Worm (Caenorhabditis elegans) whole organism, young adult: ENCODE measurements around the gene T06D8.10.

Experiments
- B0019.2 ChIP-seq: fragments of 200-800 bp; sonication (Bioruptor generic); conservative IDR thresholded peaks from 2 replicates; pipeline ENCODE4 v1.3.6; 2022; ENCODE audit warnings: missing genetic modification reagents, missing genetic modification characterization, missing compliant biosample characterization
- B0336.3 ChIP-seq: fragments of 200-800 bp; sonication (Bioruptor generic); IDR thresholded peaks from 2 replicates; pipeline ENCODE4 v1.3.6; 2022; ENCODE audit warnings: missing genetic modification characterization, missing compliant biosample characterization
- C17E4.6 ChIP-seq: fragments of 200-800 bp; sonication (Bioruptor generic); IDR thresholded peaks from 2 replicates; pipeline ENCODE4 v1.3.6; 2022; ENCODE audit warnings: missing genetic modification reagents, missing genetic modification characterization, missing compliant biosample characterization
- F10E7.11 ChIP-seq: sonication (generic microtip); optimal IDR thresholded peaks from 2 replicates; lab custom pipeline; 2017; ENCODE audit warnings: mild to moderate bottlenecking, missing genetic modification characterization, moderate library complexity, missing compliant biosample characterization
- F39B2.1 ChIP-seq: fragments of 200-800 bp; sonication (Bioruptor generic); IDR thresholded peaks from 2 replicates; pipeline ENCODE4 v1.3.6; 2022; ENCODE audit warnings: missing genetic modification reagents, missing genetic modification characterization, missing compliant biosample characterization
- F49E8.2 ChIP-seq: sonication (generic microtip); optimal IDR thresholded peaks from 3 replicates; lab custom pipeline; 2017; ENCODE audit warnings: missing genetic modification characterization, mild to moderate bottlenecking, missing compliant biosample characterization, antibody characterized with exemption, moderate library complexity; ENCODE audit not compliant: insufficient read depth
- F52B5.7 ChIP-seq: sonication (generic microtip); optimal IDR thresholded peaks from 2 replicates; lab custom pipeline; 2016; ENCODE audit warnings: mild to moderate bottlenecking, missing genetic modification characterization, missing compliant biosample characterization
- K11D2.4 ChIP-seq: fragments of 200-800 bp; sonication (Bioruptor generic); IDR thresholded peaks from 2 replicates; pipeline ENCODE4 v1.3.6; 2022; ENCODE audit warnings: missing genetic modification reagents, missing genetic modification characterization, missing compliant biosample characterization
- Y53G8AR.9 ChIP-seq: fragments of 200-800 bp; sonication (Bioruptor generic); conservative IDR thresholded peaks from 2 replicates; pipeline ENCODE4 v1.3.6; 2022; ENCODE audit warnings: missing genetic modification reagents, missing genetic modification characterization, missing compliant biosample characterization
- Y56A3A.18 ChIP-seq: fragments of 200-800 bp; sonication (Bioruptor generic); IDR thresholded peaks from 2 replicates; pipeline ENCODE4 v1.3.6; 2022; ENCODE audit warnings: missing genetic modification reagents, missing genetic modification characterization, missing compliant biosample characterization
- ama-1 ChIP-seq, 3 experiments: fragments of 150-350 bp in 1 of 3; sonication (generic microtip) in 2 of 3; optimal IDR thresholded peaks; 2 replicates each; lab custom pipeline; 2014 to 2018; ENCODE audit warnings: missing biosample characterization in 2 of 3, missing genetic modification characterization in 2 of 3, missing genetic modification reagents in 2 of 3
- attf-5 ChIP-seq: fragments of 200-800 bp; sonication (Bioruptor generic); optimal IDR thresholded peaks from 2 replicates; lab custom pipeline; 2018; ENCODE audit warnings: mild to moderate bottlenecking, missing genetic modification characterization, missing compliant biosample characterization
- attf-6 ChIP-seq: fragments of 200-800 bp; sonication (Bioruptor generic); IDR thresholded peaks from 2 replicates; pipeline ENCODE4 v1.3.6; 2022; ENCODE audit warnings: missing genetic modification reagents, missing genetic modification characterization, missing compliant biosample characterization
- bed-2 ChIP-seq: fragments of 200-800 bp; sonication (Bioruptor generic); IDR thresholded peaks from 2 replicates; pipeline ENCODE4 v1.3.6; 2022; ENCODE audit warnings: missing genetic modification reagents, missing genetic modification characterization, missing compliant biosample characterization
- cebp-2 ChIP-seq: fragments of 200-800 bp; sonication (Bioruptor generic); IDR thresholded peaks from 2 replicates; pipeline ENCODE4 v1.3.6; 2022; ENCODE audit warnings: missing genetic modification characterization, missing compliant biosample characterization
- ceh-40 ChIP-seq: fragments of 200-800 bp; sonication (Bioruptor generic); IDR thresholded peaks from 2 replicates; pipeline ENCODE4 v1.3.6; 2022; ENCODE audit warnings: missing genetic modification characterization, missing compliant biosample characterization
- ceh-79 ChIP-seq: sonication (generic microtip); optimal IDR thresholded peaks from 2 replicates; lab custom pipeline; 2017; ENCODE audit warnings: mild to moderate bottlenecking, missing genetic modification characterization, missing compliant biosample characterization
- ceh-91 ChIP-seq: fragments of 200-800 bp; sonication (Bioruptor generic); IDR thresholded peaks from 2 replicates; pipeline ENCODE4 v1.3.6; 2022; ENCODE audit warnings: missing genetic modification reagents, missing genetic modification characterization, missing compliant biosample characterization
- dpff-1 ChIP-seq: sonication (generic microtip); optimal IDR thresholded peaks from 2 replicates; lab custom pipeline; 2017; ENCODE audit warnings: mild to moderate bottlenecking, missing genetic modification characterization, missing compliant biosample characterization
- efl-1 ChIP-seq: fragments of 150-350 bp; optimal IDR thresholded peaks from 2 replicates; lab custom pipeline; 2014; ENCODE audit warnings: missing biosample characterization, missing genetic modification reagents, missing genetic modification characterization
- egrh-3 ChIP-seq: fragments of 200-800 bp; sonication (Bioruptor generic); IDR thresholded peaks from 2 replicates; pipeline ENCODE4 v1.3.6; 2022; ENCODE audit warnings: missing genetic modification reagents, missing genetic modification characterization, missing compliant biosample characterization
- ekl-4 ChIP-seq: fragments of 200-800 bp; sonication (Bioruptor generic); IDR thresholded peaks from 2 replicates; pipeline ENCODE4 v1.3.6; 2022; ENCODE audit warnings: missing genetic modification reagents, missing genetic modification characterization, missing compliant biosample characterization
- fkh-3 ChIP-seq: sonication (generic microtip); optimal IDR thresholded peaks from 2 replicates; lab custom pipeline; 2016; ENCODE audit warnings: mild to moderate bottlenecking, missing genetic modification characterization, missing compliant biosample characterization
- him-1 ChIP-seq: sonication (generic microtip); optimal IDR thresholded peaks from 2 replicates; lab custom pipeline; 2016; ENCODE audit warnings: missing genotype, missing genetic modification reagents, missing genetic modification characterization, missing compliant biosample characterization
- hlh-12 ChIP-seq: sonication (generic microtip); optimal IDR thresholded peaks from 2 replicates; lab custom pipeline; 2016; ENCODE audit warnings: missing genetic modification characterization, missing compliant biosample characterization
- hmg-1.2 ChIP-seq: fragments of 200-800 bp; sonication (Bioruptor generic); IDR thresholded peaks from 2 replicates; pipeline ENCODE4 v1.3.6; 2022; ENCODE audit warnings: missing genetic modification reagents, missing genetic modification characterization, missing compliant biosample characterization
- let-526 ChIP-seq: fragments of 200-800 bp; sonication (Bioruptor generic); IDR thresholded peaks from 2 replicates; pipeline ENCODE4 v1.3.6; 2022; ENCODE audit warnings: missing genetic modification reagents, missing genetic modification characterization, missing compliant biosample characterization
- lin-26 ChIP-seq: fragments of 200-800 bp; sonication (Bioruptor generic); IDR thresholded peaks from 2 replicates; pipeline ENCODE4 v1.3.6; 2022; ENCODE audit warnings: missing genetic modification reagents, missing genetic modification characterization, missing compliant biosample characterization
- lin-35 ChIP-seq, 3 experiments: fragments of 150-350 bp in 2 of 3; sonication (generic microtip) in 1 of 3; optimal IDR thresholded peaks; 2 replicates each; lab custom pipeline; 2014 to 2018; ENCODE audit warnings: missing biosample characterization in 3 of 3, missing genetic modification characterization in 3 of 3, missing genetic modification reagents in 3 of 3
- lin-54 ChIP-seq: fragments of 200-800 bp; sonication (Bioruptor generic); optimal IDR thresholded peaks from 2 replicates; lab custom pipeline; 2018; ENCODE audit warnings: mild to moderate bottlenecking, missing genetic modification characterization, missing compliant biosample characterization
- lir-1 ChIP-seq: fragments of 200-800 bp; sonication (Bioruptor generic); conservative IDR thresholded peaks from 2 replicates; pipeline ENCODE4 v1.3.6; 2022; ENCODE audit warnings: missing genetic modification reagents, missing genetic modification characterization, missing compliant biosample characterization
- lsl-1 ChIP-seq: fragments of 200-800 bp; sonication (Bioruptor generic); optimal IDR thresholded peaks from 2 replicates; lab custom pipeline; 2018; ENCODE audit warnings: mild to moderate bottlenecking, missing genetic modification characterization, moderate library complexity, missing compliant biosample characterization
- madf-3 ChIP-seq: fragments of 200-800 bp; sonication (Bioruptor generic); IDR thresholded peaks from 2 replicates; pipeline ENCODE4 v1.3.6; 2022; ENCODE audit warnings: missing genetic modification reagents, missing genetic modification characterization, missing compliant biosample characterization
- mcd-1 ChIP-seq: fragments of 200-800 bp; sonication (Bioruptor generic); IDR thresholded peaks from 2 replicates; pipeline ENCODE4 v1.3.6; 2022; ENCODE audit warnings: missing genetic modification reagents, missing genetic modification characterization, missing compliant biosample characterization
- mel-28 ChIP-seq: sonication (generic microtip); optimal IDR thresholded peaks from 2 replicates; lab custom pipeline; 2016; ENCODE audit warnings: borderline replicate concordance, mild to moderate bottlenecking, missing genetic modification characterization, missing compliant biosample characterization
- nhr-80 ChIP-seq: sonication (generic microtip); optimal IDR thresholded peaks from 2 replicates; lab custom pipeline; 2016; ENCODE audit warnings: missing genetic modification characterization, missing compliant biosample characterization
- nhr-90 ChIP-seq: sonication (generic microtip); optimal IDR thresholded peaks from 2 replicates; lab custom pipeline; 2016; ENCODE audit warnings: missing genotype, mild to moderate bottlenecking, missing genetic modification characterization, missing compliant biosample characterization
- pha-4 ChIP-seq: fragments of 150-350 bp; sonication (generic microtip); optimal IDR thresholded peaks from 2 replicates; lab custom pipeline; 2014; ENCODE audit warnings: missing biosample characterization, missing genetic modification reagents, missing genetic modification characterization
- rcor-1 ChIP-seq: fragments of 200-800 bp; sonication (Bioruptor generic); IDR thresholded peaks from 2 replicates; pipeline ENCODE4 v1.3.6; 2022; ENCODE audit warnings: missing genetic modification reagents, missing genetic modification characterization, missing compliant biosample characterization
- sdz-38 ChIP-seq: sonication (generic microtip); optimal IDR thresholded peaks from 2 replicates; lab custom pipeline; 2016; ENCODE audit warnings: missing genotype, missing genetic modification characterization, missing compliant biosample characterization
- snpc-1.1 ChIP-seq: sonication (generic microtip); optimal IDR thresholded peaks from 2 replicates; lab custom pipeline; 2017; ENCODE audit warnings: missing genetic modification characterization, mild to moderate bottlenecking, missing compliant biosample characterization, antibody characterized with exemption, moderate library complexity, missing genotype, missing genetic modification reagents; ENCODE audit not compliant: insufficient read depth
- snpc-1.3 ChIP-seq: sonication (generic microtip); optimal IDR thresholded peaks from 2 replicates; lab custom pipeline; 2017; ENCODE audit warnings: missing genetic modification characterization, mild to moderate bottlenecking, missing compliant biosample characterization, antibody characterized with exemption, moderate library complexity, missing genotype, missing genetic modification reagents; ENCODE audit not compliant: insufficient read depth
- snpc-3.4 ChIP-seq: sonication (generic microtip); optimal IDR thresholded peaks from 2 replicates; lab custom pipeline; 2017; ENCODE audit warnings: missing genetic modification characterization, mild to moderate bottlenecking, missing compliant biosample characterization, antibody characterized with exemption, moderate library complexity, missing genotype, missing genetic modification reagents
- tbx-9 ChIP-seq: sonication (generic microtip); optimal IDR thresholded peaks from 2 replicates; lab custom pipeline; 2016; ENCODE audit warnings: borderline replicate concordance, missing genetic modification characterization, inconsistent platforms, missing compliant biosample characterization
- xnd-1 ChIP-seq: sonication (generic microtip); optimal IDR thresholded peaks from 2 replicates; lab custom pipeline; 2016; ENCODE audit warnings: missing genotype, missing genetic modification reagents, missing genetic modification characterization, missing compliant biosample characterization
- ztf-26 ChIP-seq: sonication (generic microtip); optimal IDR thresholded peaks from 2 replicates; lab custom pipeline; 2017; ENCODE audit warnings: missing genetic modification characterization, missing compliant biosample characterization

The T06D8.10 gene

ce11 chrII:11247414-11247813 is at the start of gene T06D8.10:
Gene T06D8.10, minus strand, starts transcription at chrII:11247514.
- no peak for TF ChIP-seq xnd-1 (tag; lab: Kevin White, UChicago)
- no peak for TF ChIP-seq ceh-91 (GFP tag; lab: Robert Waterston, UW)
- TF ChIP-seq tbx-9 (tag; lab: Kevin White, UChicago), result no peak
- TF ChIP-seq madf-3 (GFP tag; lab: Robert Waterston, UW), result no peak
- no peak for TF ChIP-seq ama-1 (optimal IDR thresholded peaks at IDR 0.05; lab: Kevin White, UChicago)
- TF ChIP-seq ama-1 (GFP tag; optimal IDR thresholded peaks at IDR 0.05; lab: Kevin White, UChicago), result no peak
- TF ChIP-seq sdz-38 (tag; lab: Kevin White, UChicago), result no peak
- TF ChIP-seq ceh-40 (GFP tag; lab: Robert Waterston, UW), result no peak
- no peak for TF ChIP-seq ztf-26
- TF ChIP-seq egrh-3 (GFP tag; lab: Robert Waterston, UW), result no peak
- TF ChIP-seq C17E4.6 (GFP tag; lab: Robert Waterston, UW), result no peak
- TF ChIP-seq dpff-1 (tag; lab: Kevin White, UChicago), result no peak
- TF ChIP-seq efl-1, result no peak
- TF ChIP-seq lin-26 (GFP tag; lab: Robert Waterston, UW), result no peak

- no peak for TF ChIP-seq him-1 (tag; lab: Kevin White, UChicago)
- no peak for TF ChIP-seq B0336.3 (GFP tag; lab: Robert Waterston, UW)
- no peak for TF ChIP-seq B0019.2 (GFP tag; lab: Robert Waterston, UW)
- TF ChIP-seq Y56A3A.18 (GFP tag; lab: Robert Waterston, UW), result no peak
- no peak for TF ChIP-seq F39B2.1 (GFP tag; lab: Robert Waterston, UW)
- no peak for TF ChIP-seq F49E8.2 (tag; lab: Kevin White, UChicago)
- TF ChIP-seq nhr-90 (tag; lab: Kevin White, UChicago), result no peak
- TF ChIP-seq cebp-2 (GFP tag; lab: Robert Waterston, UW), result no peak
- TF ChIP-seq lin-54 (GFP tag; lab: Kevin White, UChicago), result peak; percentile 64
- peak; percentile 65 for TF ChIP-seq rcor-1 (GFP tag; lab: Robert Waterston, UW)
- no peak for TF ChIP-seq ceh-79 (tag; lab: Kevin White, UChicago)
- no peak for TF ChIP-seq fkh-3 (tag; lab: Kevin White, UChicago)
- TF ChIP-seq dpff-1 (tag; lab: Kevin White, UChicago), result no peak
- TF ChIP-seq snpc-1.1 (tag; lab: Kevin White, UChicago), result no peak
- no peak for TF ChIP-seq let-526 (GFP tag; lab: Robert Waterston, UW)
- TF ChIP-seq F10E7.11 (tag; lab: Kevin White, UChicago), result no peak
- TF ChIP-seq lin-35 (GFP tag; optimal IDR thresholded peaks at IDR 0.05; lab: Kevin White, UChicago), result peak in 1 of 3 experiments; percentile 24
- no peak for TF ChIP-seq egrh-3 (GFP tag; lab: Robert Waterston, UW)
- peak; percentile 63 for TF ChIP-seq xnd-1 (tag; lab: Kevin White, UChicago)
- 0 out of 2 replicates have a peak, but pooled peaks have one; percentile 15 for TF ChIP-seq lir-1 (GFP tag; lab: Robert Waterston, UW)
- no peak for TF ChIP-seq snpc-3.4 (tag; lab: Kevin White, UChicago)
- peak; percentile 85 for TF ChIP-seq attf-5
- no peak for TF ChIP-seq F52B5.7
- no peak for TF ChIP-seq pha-4 (tag; lab: Kevin White, UChicago)
- TF ChIP-seq ekl-4 (GFP tag; lab: Robert Waterston, UW), result 0 out of 2 replicates have a peak, but pooled peaks have one; percentile 45
- TF ChIP-seq tbx-9 (tag; lab: Kevin White, UChicago), result no peak
- TF ChIP-seq nhr-80 (tag; lab: Kevin White, UChicago), result peak; percentile 7
- no peak for TF ChIP-seq Y53G8AR.9 (GFP tag; lab: Robert Waterston, UW)
- TF ChIP-seq sdz-38 (tag; lab: Kevin White, UChicago), result no peak
- TF ChIP-seq mcd-1 (GFP tag; lab: Robert Waterston, UW), result peak; percentile 94
- TF ChIP-seq lin-26 (GFP tag; lab: Robert Waterston, UW), result no peak
- no peak for TF ChIP-seq bed-2 (GFP tag; lab: Robert Waterston, UW)
- no peak for TF ChIP-seq K11D2.4 (GFP tag; lab: Robert Waterston, UW)
- no peak for TF ChIP-seq snpc-1.3 (tag; lab: Kevin White, UChicago)
- no peak for TF ChIP-seq attf-6 (GFP tag; lab: Robert Waterston, UW)
- no peak for TF ChIP-seq ama-1 (optimal IDR thresholded peaks at IDR 0.05; lab: Kevin White, UChicago)
- no peak for TF ChIP-seq ama-1 (GFP tag; optimal IDR thresholded peaks at IDR 0.05; lab: Kevin White, UChicago)
- no peak for TF ChIP-seq mel-28 (tag; lab: Kevin White, UChicago)
- peak; percentile 66 for TF ChIP-seq lsl-1 (GFP tag; lab: Kevin White, UChicago)
- peak; percentile 60 for TF ChIP-seq hmg-1.2 (GFP tag; lab: Robert Waterston, UW)
- no peak for TF ChIP-seq hlh-12 (tag; lab: Kevin White, UChicago)
Measured at ce11 chrII:11293433-11293832, 46.1 kb upstream of the T06D8.10 start, which contains the start of gene C47G2.4. Gene C47G2.4, minus strand, starts transcription at chrII:11293606.
